Worm (Caenorhabditis elegans) whole organism, L1 larva: ENCODE results near the gene F40G9.14.
A peak's percentile ranks its signal among the peaks of the same experiment; 100 is the strongest.

Experiments used
- C16A3.4 ChIP-seq: fragments of 150-350 bp; optimal IDR thresholded peaks from 2 replicates; lab custom pipeline; 2014; ENCODE audit warnings: missing biosample characterization, missing genetic modification characterization
- C34B4.2 ChIP-seq: sonication (generic microtip); optimal IDR thresholded peaks from 2 replicates; lab custom pipeline; 2017; ENCODE audit warnings: mild to moderate bottlenecking, missing genetic modification characterization, missing compliant biosample characterization
- aha-1 ChIP-seq: fragments of 150-350 bp; optimal IDR thresholded peaks from 2 replicates; lab custom pipeline; 2014; ENCODE audit warnings: missing biosample characterization, missing genetic modification characterization
- alr-1 ChIP-seq: fragments of 200-800 bp; sonication (Bioruptor generic); optimal IDR thresholded peaks from 2 replicates; lab custom pipeline; 2018; ENCODE audit warnings: borderline replicate concordance, mild to moderate bottlenecking, missing genetic modification characterization, missing compliant biosample characterization
- ama-1 ChIP-seq: fragments of 150-350 bp; optimal IDR thresholded peaks from 2 replicates; lab custom pipeline; 2014
- blmp-1 ChIP-seq: fragments of 150-350 bp; optimal IDR thresholded peaks from 2 replicates; lab custom pipeline; 2014; ENCODE audit warnings: missing biosample characterization, missing genetic modification characterization
- ceh-63 ChIP-seq: fragments of 200-800 bp; sonication (Bioruptor generic); optimal IDR thresholded peaks from 2 replicates; lab custom pipeline; 2018; ENCODE audit warnings: mild to moderate bottlenecking, missing genetic modification characterization, missing compliant biosample characterization
- ceh-82 ChIP-seq, 3 experiments: fragments of 150-350 bp in 1 of 3; sonication (generic microtip) in 2 of 3; optimal IDR thresholded peaks; 2 replicates each; lab custom pipeline; 2014 to 2017; ENCODE audit warnings: missing biosample characterization in 3 of 3, missing genetic modification characterization in 3 of 3
- ceh-90 ChIP-seq: sonication (generic microtip); optimal IDR thresholded peaks from 2 replicates; lab custom pipeline; 2016; ENCODE audit warnings: missing genetic modification characterization, missing compliant biosample characterization
- dpl-1 ChIP-seq, 3 experiments: fragments of 150-350 bp in 2 of 3; sonication (generic microtip) in 1 of 3; optimal IDR thresholded peaks; 2 replicates each; lab custom pipeline; 2014 to 2017; ENCODE audit warnings: missing biosample characterization in 3 of 3, missing genetic modification characterization in 3 of 3, missing genetic modification reagents in 3 of 3
- dsc-1 ChIP-seq: sonication (generic microtip); optimal IDR thresholded peaks from 2 replicates; lab custom pipeline; 2016; ENCODE audit warnings: mild to moderate bottlenecking, missing genetic modification characterization, missing compliant biosample characterization
- efl-1 ChIP-seq, 4 experiments: fragments of 150-350 bp; optimal IDR thresholded peaks in 3 of 4; peaks in 1 of 4; 1 replicate in 1 of 4; 2 replicates in 3 of 4; lab custom pipeline; 2014; ENCODE audit warnings: missing biosample characterization in 2 of 4, missing genetic modification characterization in 2 of 4, missing genetic modification reagents in 2 of 4
- efl-3 ChIP-seq: fragments of 200-800 bp; sonication (Bioruptor generic); optimal IDR thresholded peaks from 2 replicates; lab custom pipeline; 2018; ENCODE audit warnings: mild to moderate bottlenecking, missing genetic modification characterization, missing compliant biosample characterization
- elt-2 ChIP-seq: sonication (generic microtip); optimal IDR thresholded peaks from 2 replicates; lab custom pipeline; 2016; ENCODE audit warnings: missing genetic modification characterization, mild to moderate bottlenecking, inconsistent platforms, missing compliant biosample characterization, missing genetic modification reagents
- elt-3 ChIP-seq, 6 experiments: fragments of 150-350 bp in 1 of 6; sonication (generic microtip); optimal IDR thresholded peaks; 2 replicates each; lab custom pipeline; 2017 to 2018; ENCODE audit warnings: missing biosample characterization in 6 of 6, missing genetic modification characterization in 6 of 6, inconsistent platforms in 1 of 6
- ets-5 ChIP-seq: fragments of 200-800 bp; sonication (Bioruptor generic); IDR thresholded peaks from 2 replicates; pipeline ENCODE4 v1.3.6; 2022; ENCODE audit warnings: missing genetic modification characterization, missing compliant biosample characterization
- fkh-4 ChIP-seq: sonication (generic microtip); optimal IDR thresholded peaks from 2 replicates; lab custom pipeline; 2016; ENCODE audit warnings: missing compliant biosample characterization, missing genetic modification characterization, borderline replicate concordance
- fos-1 ChIP-seq: fragments of 150-350 bp; optimal IDR thresholded peaks from 2 replicates; lab custom pipeline; 2014; ENCODE audit warnings: missing biosample characterization, missing genetic modification characterization
- grh-1 ChIP-seq: fragments of 200-800 bp; sonication (Bioruptor generic); IDR thresholded peaks from 2 replicates; pipeline ENCODE4 v1.3.6; 2022; ENCODE audit warnings: missing genetic modification reagents, missing genetic modification characterization, missing compliant biosample characterization
- hlh-17 ChIP-seq: fragments of 200-800 bp; sonication (Bioruptor generic); optimal IDR thresholded peaks from 2 replicates; lab custom pipeline; 2018; ENCODE audit warnings: missing genetic modification characterization, mild to moderate bottlenecking, missing compliant biosample characterization, moderate library complexity, borderline replicate concordance
- hpl-2 ChIP-seq: fragments of 150-350 bp; optimal IDR thresholded peaks from 2 replicates; lab custom pipeline; 2014; ENCODE audit warnings: missing biosample characterization, missing genetic modification reagents, missing genetic modification characterization
- irx-1 ChIP-seq: sonication (generic microtip); optimal IDR thresholded peaks from 2 replicates; lab custom pipeline; 2016; ENCODE audit warnings: missing genetic modification characterization, missing compliant biosample characterization
- jun-1 ChIP-seq: fragments of 150-350 bp; optimal IDR thresholded peaks from 2 replicates; lab custom pipeline; 2014; ENCODE audit warnings: missing biosample characterization, missing genetic modification reagents, missing genetic modification characterization
- lin-15B ChIP-seq: fragments of 150-350 bp; sonication (generic microtip); optimal IDR thresholded peaks from 3 replicates; lab custom pipeline; 2014; ENCODE audit warnings: missing biosample characterization, missing genetic modification characterization
- lin-35 ChIP-seq, 2 experiments: fragments of 150-350 bp; optimal IDR thresholded peaks; 2 replicates each; lab custom pipeline; 2014; ENCODE audit warnings: missing biosample characterization in 2 of 2, missing genetic modification characterization in 2 of 2, missing genetic modification reagents in 2 of 2
- lsy-2 ChIP-seq, 2 experiments: fragments of 150-350 bp; optimal IDR thresholded peaks; 2 replicates each; lab custom pipeline; 2014; ENCODE audit warnings: missing biosample characterization in 2 of 2, missing genetic modification characterization in 2 of 2
- mab-9 ChIP-seq: fragments of 200-800 bp; sonication (Bioruptor generic); IDR thresholded peaks from 2 replicates; pipeline ENCODE4 v1.3.6; 2022; ENCODE audit warnings: missing genetic modification reagents, missing genetic modification characterization, missing compliant biosample characterization
- mdl-1 ChIP-seq, 2 experiments: fragments of 150-350 bp; optimal IDR thresholded peaks; 2 replicates each; lab custom pipeline; 2014 to 2017; ENCODE audit warnings: missing biosample characterization in 2 of 2, missing genetic modification characterization in 2 of 2, inconsistent platforms in 1 of 2
- mef-2 ChIP-seq: fragments of 150-350 bp; optimal IDR thresholded peaks from 2 replicates; lab custom pipeline; 2014; ENCODE audit warnings: missing biosample characterization, missing genetic modification characterization
- nhr-11 ChIP-seq: fragments of 150-350 bp; optimal IDR thresholded peaks from 2 replicates; lab custom pipeline; 2014; ENCODE audit warnings: missing biosample characterization, missing genetic modification characterization
- nhr-20 ChIP-seq: sonication (generic microtip); optimal IDR thresholded peaks from 2 replicates; lab custom pipeline; 2016; ENCODE audit warnings: mild to moderate bottlenecking, missing genetic modification characterization, missing compliant biosample characterization
- nhr-237 ChIP-seq: fragments of 150-350 bp; optimal IDR thresholded peaks from 2 replicates; lab custom pipeline; 2014; ENCODE audit warnings: missing biosample characterization, missing genetic modification characterization
- nhr-47 ChIP-seq: sonication (generic microtip); optimal IDR thresholded peaks from 2 replicates; lab custom pipeline; 2016; ENCODE audit warnings: mild to moderate bottlenecking, missing genetic modification characterization, moderate library complexity, missing compliant biosample characterization
- nhr-71 ChIP-seq: sonication (generic microtip); optimal IDR thresholded peaks from 2 replicates; lab custom pipeline; 2016; ENCODE audit warnings: mild to moderate bottlenecking, missing genetic modification characterization, moderate library complexity, missing compliant biosample characterization
- nhr-84 ChIP-seq: sonication (generic microtip); optimal IDR thresholded peaks from 2 replicates; lab custom pipeline; 2017; ENCODE audit warnings: missing biosample characterization, missing genetic modification characterization
- nhr-85 ChIP-seq: sonication (generic microtip); peaks from one replicate; lab custom pipeline; 2016; ENCODE audit warnings: missing genetic modification characterization, inconsistent platforms, missing compliant biosample characterization
- nhr-90 ChIP-seq: sonication (generic microtip); optimal IDR thresholded peaks from 2 replicates; lab custom pipeline; 2016; ENCODE audit warnings: mild to moderate bottlenecking, missing genetic modification characterization, missing compliant biosample characterization; ENCODE audit not compliant: poor library complexity
- pax-3 ChIP-seq: fragments of 200-800 bp; sonication (Bioruptor generic); optimal IDR thresholded peaks from 2 replicates; lab custom pipeline; 2018; ENCODE audit warnings: mild to moderate bottlenecking, missing genetic modification characterization, moderate library complexity, missing compliant biosample characterization
- pqm-1 ChIP-seq: sonication (generic microtip); optimal IDR thresholded peaks from 3 replicates; lab custom pipeline; 2017; ENCODE audit warnings: missing biosample characterization, missing genetic modification characterization
- rnt-1 ChIP-seq: sonication (generic microtip); optimal IDR thresholded peaks from 2 replicates; lab custom pipeline; 2016; ENCODE audit warnings: mild to moderate bottlenecking, missing genetic modification characterization, moderate library complexity, missing compliant biosample characterization
- skn-1 ChIP-seq: fragments of 150-350 bp; optimal IDR thresholded peaks from 2 replicates; lab custom pipeline; 2014; ENCODE audit warnings: missing biosample characterization, missing genetic modification characterization
- snu-23 ChIP-seq: sonication (generic microtip); optimal IDR thresholded peaks from 2 replicates; lab custom pipeline; 2016; ENCODE audit warnings: missing genetic modification characterization, missing compliant biosample characterization
- swsn-7 ChIP-seq: sonication (generic microtip); optimal IDR thresholded peaks from 2 replicates; lab custom pipeline; 2016; ENCODE audit warnings: missing genetic modification characterization, missing compliant biosample characterization
- tbx-2 ChIP-seq: sonication (generic microtip); optimal IDR thresholded peaks from 2 replicates; lab custom pipeline; 2016; ENCODE audit warnings: missing genetic modification characterization, missing compliant biosample characterization
- unc-30 ChIP-seq: sonication (generic microtip); optimal IDR thresholded peaks from 2 replicates; lab custom pipeline; 2017; ENCODE audit warnings: missing biosample characterization, missing genetic modification characterization
- vab-15 ChIP-seq: sonication (generic microtip); optimal IDR thresholded peaks from 2 replicates; lab custom pipeline; 2017; ENCODE audit warnings: missing genotype, mild to moderate bottlenecking, missing genetic modification characterization, missing compliant biosample characterization
- xbp-1 ChIP-seq: sonication (generic microtip); optimal IDR thresholded peaks from 2 replicates; lab custom pipeline; 2016; ENCODE audit warnings: missing genetic modification characterization, missing compliant biosample characterization
- zag-1 ChIP-seq: fragments of 150-350 bp; optimal IDR thresholded peaks from 2 replicates; lab custom pipeline; 2014; ENCODE audit warnings: missing biosample characterization, missing genetic modification characterization
- zip-4 ChIP-seq: fragments of 200-800 bp; sonication (Bioruptor generic); optimal IDR thresholded peaks from 2 replicates; lab custom pipeline; 2018; ENCODE audit warnings: mild to moderate bottlenecking, missing genetic modification characterization, moderate library complexity, missing compliant biosample characterization
- ztf-11 ChIP-seq, 2 experiments: sonication (generic microtip); optimal IDR thresholded peaks; 2 replicates each; lab custom pipeline; 2016 to 2017; ENCODE audit warnings: missing genetic modification characterization in 2 of 2, missing biosample characterization in 1 of 2, missing compliant biosample characterization in 1 of 2

F40G9.14 gene

ce11 chrIII:189280-189679 is 11.7 kb upstream of the F40G9.14 start:
- TF ChIP-seq rnt-1 = no peak
- TF ChIP-seq nhr-71 (tag; lab: Kevin White, UChicago) = no peak
- TF ChIP-seq lin-35 (GFP tag; optimal IDR thresholded peaks at IDR 0.05; lab: Kevin White, UChicago) = no peak
- no peak for TF ChIP-seq ets-5 (GFP tag; lab: Robert Waterston, UW)
- no peak for TF ChIP-seq alr-1
- no peak for TF ChIP-seq nhr-11 (tag; lab: Kevin White, UChicago)

ce11 chrIII:188426-188888 is 10.8 kb upstream of the F40G9.14 start, which contains the start of gene ubc-20:
TSS of gene ubc-20 (plus strand) at chrIII:188838.
- no peak for TF ChIP-seq ceh-82 (tag; optimal IDR thresholded peaks at IDR 0.05; lab: Kevin White, UChicago)
- TF ChIP-seq ztf-11 (tag; optimal IDR thresholded peaks at IDR 0.05; lab: Kevin White, UChicago) = no peak
- no peak for TF ChIP-seq pax-3 (tag; lab: Kevin White, UChicago)
- no peak for TF ChIP-seq grh-1 (GFP tag; lab: Robert Waterston, UW)
- TF ChIP-seq dpl-1 (GFP tag; optimal IDR thresholded peaks at IDR 0.05; lab: Kevin White, UChicago) = peak in 2 of 3 experiments; percentile 24 to 50
- TF ChIP-seq elt-3 (tag; optimal IDR thresholded peaks at IDR 0.05; lab: Kevin White, UChicago) = no peak
- peak; percentile 7 for TF ChIP-seq xbp-1 (tag; lab: Kevin White, UChicago)
- TF ChIP-seq nhr-84 = no peak
- no peak for TF ChIP-seq zip-4 (GFP tag; lab: Kevin White, UChicago)
- TF ChIP-seq ceh-90 (tag; lab: Kevin White, UChicago) = no peak
- TF ChIP-seq alr-1 = no peak
- TF ChIP-seq nhr-11 (tag; lab: Kevin White, UChicago) = no peak
- no peak for TF ChIP-seq dsc-1 (tag; lab: Kevin White, UChicago)
- TF ChIP-seq mef-2 (tag; lab: Kevin White, UChicago) = no peak
- TF ChIP-seq fos-1 (tag; lab: Kevin White, UChicago) = no peak
- TF ChIP-seq efl-1 (optimal IDR thresholded peaks at IDR 0.05; lab: Kevin White, UChicago) = peak; percentile 12 to 39
- peak; percentile 20 to 34 for TF ChIP-seq efl-1 (GFP tag; optimal IDR thresholded peaks at IDR 0.05 in 1 of 2; lab: Kevin White, UChicago)
- TF ChIP-seq jun-1 (tag; lab: Kevin White, UChicago) = no peak
- peak; percentile 22 for TF ChIP-seq C16A3.4 (tag; lab: Kevin White, UChicago)
- no peak for TF ChIP-seq fkh-4 (tag; lab: Kevin White, UChicago)
- TF ChIP-seq mdl-1 (tag; optimal IDR thresholded peaks at IDR 0.05; lab: Kevin White, UChicago) = no peak
- no peak for TF ChIP-seq vab-15 (tag; lab: Kevin White, UChicago)
- peak; percentile 21 to 57 for TF ChIP-seq lsy-2 (tag; optimal IDR thresholded peaks at IDR 0.05; lab: Kevin White, UChicago)
- TF ChIP-seq nhr-90 = no peak
- peak; percentile 48 for TF ChIP-seq snu-23 (GFP tag; lab: Kevin White, UChicago)
- TF ChIP-seq aha-1 (tag; lab: Kevin White, UChicago) = no peak
- TF ChIP-seq skn-1 (tag; lab: Kevin White, UChicago) = peak; percentile 74
- no peak for TF ChIP-seq elt-2
- TF ChIP-seq pqm-1 (tag; lab: Kevin White, UChicago) = no peak
- TF ChIP-seq ceh-63 = no peak
- peak; percentile 17 to 61 for TF ChIP-seq lin-35 (GFP tag; optimal IDR thresholded peaks at IDR 0.05; lab: Kevin White, UChicago)
- TF ChIP-seq blmp-1 = peak; percentile 12
- peak; percentile 38 for TF ChIP-seq nhr-71 (tag; lab: Kevin White, UChicago)
- TF ChIP-seq mab-9 (GFP tag; lab: Robert Waterston, UW) = no peak
- TF ChIP-seq irx-1 (tag; lab: Kevin White, UChicago) = peak; percentile 38
- TF ChIP-seq efl-3 (GFP tag; lab: Kevin White, UChicago) = no peak
- TF ChIP-seq swsn-7 = peak; percentile 3
- TF ChIP-seq lin-15B (tag; lab: Kevin White, UChicago) = no peak
- TF ChIP-seq nhr-47 (tag; lab: Kevin White, UChicago) = peak; percentile 39
- TF ChIP-seq zag-1 (tag; lab: Kevin White, UChicago) = no peak
- no peak for TF ChIP-seq nhr-20 (tag; lab: Kevin White, UChicago)
- no peak for TF ChIP-seq ama-1
- TF ChIP-seq hlh-17 = no peak
- no peak for TF ChIP-seq unc-30
- TF ChIP-seq nhr-85 (tag; lab: Kevin White, UChicago) = peak; percentile 75
- no peak for TF ChIP-seq hpl-2
- TF ChIP-seq ets-5 (GFP tag; lab: Robert Waterston, UW) = no peak
- no peak for TF ChIP-seq C34B4.2
- peak; percentile 22 for TF ChIP-seq tbx-2 (tag; lab: Kevin White, UChicago)
- TF ChIP-seq nhr-237 (tag; lab: Kevin White, UChicago) = no peak
